Worm (Caenorhabditis elegans): ENCODE results near the gene maa-1.

maa-1 gene

ce11 chrIII:11846365-11846764, 24.0 kb upstream of the maa-1 start, which contains the start of gene ntl-3:
ntl-3 (minus strand) TSS chrIII:11846465.
- TF ChIP-seq aha-1 (tag): peak; percentile 73
- TF ChIP-seq lin-39 (tag; optimal IDR thresholded peaks at IDR 0.05): no peak

DNA sequence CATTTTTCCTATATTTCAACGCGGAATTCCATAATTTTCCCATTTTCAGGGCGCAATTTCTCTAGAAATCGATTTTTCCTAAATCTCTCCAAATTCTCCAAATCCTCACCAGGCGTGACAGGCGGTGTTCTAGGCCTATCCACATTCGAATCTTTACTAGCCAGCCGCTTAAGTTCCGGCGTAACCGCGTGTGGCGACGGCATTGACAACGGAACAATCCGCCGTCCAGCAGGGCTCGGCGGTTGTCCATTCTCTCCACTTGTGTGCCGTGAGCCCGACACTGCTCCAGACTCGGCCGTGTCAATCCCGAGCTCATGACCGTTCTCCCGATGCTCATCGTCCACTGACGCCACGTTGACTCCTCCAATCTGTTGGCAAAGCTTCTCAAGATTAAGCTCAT, 20.7 kb upstream of the maa-1 start:
- TF ChIP-seq set-16 (GFP tag; IDR thresholded peaks at IDR 0.05) (peak; percentile 56; the same call in 1 of the 2 replicates), unc-62 (GFP tag; optimal IDR thresholded peaks at IDR 0.05 in 1 of 2) (peak in 1 of 2 experiments; percentile 72), unc-62 (tag; optimal IDR thresholded peaks at IDR 0.05) (no peak), madf-9 (GFP tag; conservative IDR thresholded peaks at IDR 0.05) (no peak)

DNA sequence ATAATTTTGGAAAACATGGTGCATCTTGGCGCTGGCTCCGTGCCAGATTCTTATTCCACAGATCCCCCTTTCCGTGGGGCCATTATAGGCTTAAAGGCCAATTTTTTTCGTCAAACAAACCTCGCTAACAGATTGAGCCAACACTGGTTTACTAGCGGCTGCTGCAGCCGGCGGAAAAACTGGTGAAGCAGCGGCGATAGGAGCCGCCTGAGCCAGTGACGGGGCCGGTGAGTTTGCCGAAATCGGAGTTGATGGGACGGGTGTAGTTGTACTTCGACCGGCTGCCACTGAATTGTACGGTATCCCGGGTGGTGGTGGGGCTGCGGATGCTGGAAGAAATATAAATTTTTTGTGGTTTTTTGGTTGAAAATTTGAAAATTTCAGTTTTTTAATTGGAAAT, 19.4 kb upstream of the maa-1 start:
- no peak for TF ChIP-seq nhr-42 (GFP tag; IDR thresholded peaks at IDR 0.05)
- TF ChIP-seq arid-1 (GFP tag; conservative IDR thresholded peaks at IDR 0.05): no peak
- TF ChIP-seq set-16 (GFP tag; IDR thresholded peaks at IDR 0.05): peak; percentile 68
- no peak for TF ChIP-seq hlh-11 (tag; optimal IDR thresholded peaks at IDR 0.05)
- no peak for TF ChIP-seq tra-1 (GFP tag; IDR thresholded peaks at IDR 0.05)
- TF ChIP-seq dmd-8 (GFP tag; IDR thresholded peaks at IDR 0.05): no peak

DNA sequence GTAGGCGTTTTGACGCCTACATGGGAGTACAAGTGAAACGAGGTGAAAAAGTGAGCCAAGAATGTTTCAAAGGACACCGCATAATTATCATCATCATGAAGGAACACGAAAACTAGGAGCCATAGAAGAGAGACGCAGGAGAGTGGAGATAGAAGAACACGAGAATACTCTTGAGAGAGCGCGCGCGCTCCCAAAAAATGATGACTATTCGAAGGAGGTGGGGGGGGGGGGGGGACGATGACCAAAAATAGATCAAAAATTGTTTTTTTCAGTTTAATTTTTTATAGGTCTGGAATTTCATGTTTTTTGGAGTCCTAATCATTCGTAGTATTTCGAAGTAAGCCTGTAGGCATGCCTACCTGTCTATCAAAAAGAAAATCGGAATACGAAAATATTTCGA, 14.4 kb upstream of the maa-1 start:
- TF ChIP-seq zfp-2 (tag; optimal IDR thresholded peaks at IDR 0.05) (no peak), mdl-1 (tag; optimal IDR thresholded peaks at IDR 0.05) (peak in 1 of 2 experiments; percentile 44), hlh-30 (tag; optimal IDR thresholded peaks at IDR 0.05; ENCODE audit: insufficient read depth) (peak; percentile 86), lin-39 (tag; optimal IDR thresholded peaks at IDR 0.05) (no peak), nhr-41 (GFP tag; IDR thresholded peaks at IDR 0.05) (no peak), ceh-20 (GFP tag; IDR thresholded peaks at IDR 0.05) (no peak), lin-38 (GFP tag; IDR thresholded peaks at IDR 0.05) (peak; percentile 33), saeg-2 (GFP tag; IDR thresholded peaks at IDR 0.05) (no peak), ztf-7 (tag; optimal IDR thresholded peaks at IDR 0.05) (no peak)

- TF ChIP-seq zag-1 (tag; optimal IDR thresholded peaks at IDR 0.05) (no peak), nhr-10 (tag; optimal IDR thresholded peaks at IDR 0.05) (no peak), F49E8.2 (tag; optimal IDR thresholded peaks at IDR 0.05; ENCODE audit: borderline replicate concordance) (no peak), ama-1 (optimal IDR thresholded peaks at IDR 0.05) (no peak), mxl-3 (GFP tag; optimal IDR thresholded peaks at IDR 0.05) (peak; percentile 4), hlh-30 (tag; optimal IDR thresholded peaks at IDR 0.05; ENCODE audit: insufficient read depth) (peak; percentile 9), lin-38 (GFP tag; IDR thresholded peaks at IDR 0.05) (no peak), madf-9 (GFP tag; conservative IDR thresholded peaks at IDR 0.05) (no peak), mdl-1 (tag; optimal IDR thresholded peaks at IDR 0.05) (peak in 1 of 2 experiments; percentile 33), gei-8 (GFP tag; optimal IDR thresholded peaks at IDR 0.05) (no peak), T20F7.1 (GFP tag; optimal IDR thresholded peaks at IDR 0.05) (no peak), hmg-1.1 (GFP tag; IDR thresholded peaks at IDR 0.05) (peak; percentile 25; the same call in 1 of the 2 replicates), hif-1 (tag; optimal IDR thresholded peaks at IDR 0.05) (peak in 1 of 2 experiments; percentile 10), mep-1 (tag; optimal IDR thresholded peaks at IDR 0.05) (peak; percentile 32), skn-1 (tag; optimal IDR thresholded peaks at IDR 0.05) (no peak), dpl-1 (GFP tag; optimal IDR thresholded peaks at IDR 0.05) (no peak), aha-1 (tag) (peak; percentile 66), vab-7 (GFP tag; IDR thresholded peaks at IDR 0.05) (no peak), T26A8.4 (GFP tag; IDR thresholded peaks at IDR 0.05) (no peak), nhr-11 (tag; optimal IDR thresholded peaks at IDR 0.05) (peak; percentile 9), hlh-11 (tag; optimal IDR thresholded peaks at IDR 0.05) (peak; percentile 9), set-16 (GFP tag; IDR thresholded peaks at IDR 0.05) (0 out of 2 replicates have a peak, but pooled peaks have one; percentile 19), lsy-2 (tag; optimal IDR thresholded peaks at IDR 0.05) (peak in 1 of 2 experiments; percentile 51), mes-2 (tag; optimal IDR thresholded peaks at IDR 0.05; ENCODE audit: poor library complexity, severe bottlenecking) (peak; percentile 41), ZK337.2 (GFP tag; IDR thresholded peaks at IDR 0.05) (0 out of 2 replicates have a peak, but pooled peaks have one; percentile 2), unc-62 (GFP tag; optimal IDR thresholded peaks at IDR 0.05 in 1 of 2) (peak in 1 of 2 experiments; percentile 50), unc-62 (tag; optimal IDR thresholded peaks at IDR 0.05) (no peak)
Observed at ce11 chrIII:11836054-11836453, 13.7 kb upstream of the maa-1 start.

All from whole organism, L4 larva.